Fruit fly (Drosophila melanogaster) whole organism, embryonic: ENCODE data around the gene Cdc5.

Experiments used
- CG11696 ChIP-seq: fragments of 200-800 bp; sonication (Bioruptor generic); IDR thresholded peaks from 2 replicates; pipeline ENCODE4 v1.3.6; 2022; ENCODE audit warnings: missing biosample characterization, missing genetic modification characterization
- CG14710 ChIP-seq: fragments of 200-800 bp; sonication (Bioruptor generic); optimal IDR thresholded peaks from 3 replicates; lab custom pipeline; 2019; ENCODE audit warnings: missing biosample characterization, mild to moderate bottlenecking, missing genetic modification characterization, moderate library complexity
- CG15073 ChIP-seq: fragments of 200-800 bp; sonication (Bioruptor generic); optimal IDR thresholded peaks from 2 replicates; lab custom pipeline; 2016; ENCODE audit warnings: missing biosample characterization, missing genetic modification characterization
- CG17359 ChIP-seq: fragments of 200-800 bp; sonication (Bioruptor generic); optimal IDR thresholded peaks from 3 replicates; lab custom pipeline; 2018; ENCODE audit warnings: missing biosample characterization, mild to moderate bottlenecking, missing genetic modification characterization, moderate library complexity
- CG2875 ChIP-seq: fragments of 200-800 bp; sonication (Bioruptor generic); optimal IDR thresholded peaks from 2 replicates; lab custom pipeline; 2017; ENCODE audit warnings: missing biosample characterization, mild to moderate bottlenecking, missing genetic modification characterization, missing genetic modification reagents
- CG30431 ChIP-seq: fragments of 200-800 bp; sonication (Bioruptor generic); optimal IDR thresholded peaks from 2 replicates; lab custom pipeline; 2017; ENCODE audit warnings: missing biosample characterization, missing genetic modification characterization
- CG31441 ChIP-seq: fragments of 200-800 bp; sonication (Bioruptor generic); IDR thresholded peaks from 2 replicates; pipeline ENCODE4 v1.3.6; 2022; ENCODE audit warnings: missing biosample characterization, missing genetic modification characterization
- CG32767 ChIP-seq: fragments of 200-800 bp; sonication (Bioruptor generic); IDR thresholded peaks from 2 replicates; pipeline ENCODE4 v1.3.6; 2022; ENCODE audit warnings: missing biosample characterization, missing genetic modification characterization
- CG4282 ChIP-seq: fragments of 200-800 bp; sonication (Bioruptor generic); optimal IDR thresholded peaks from 2 replicates; lab custom pipeline; 2016; ENCODE audit warnings: missing biosample characterization, missing genetic modification characterization
- CG6791 ChIP-seq: fragments of 200-800 bp; sonication (Bioruptor generic); IDR thresholded peaks from 3 replicates; pipeline ENCODE4 v1.3.6; 2022; ENCODE audit warnings: missing biosample characterization, missing genetic modification characterization; ENCODE audit not compliant: partially characterized antibody
- CG7786 ChIP-seq: fragments of 200-800 bp; sonication (Bioruptor generic); optimal IDR thresholded peaks from 2 replicates; lab custom pipeline; 2016; ENCODE audit warnings: missing biosample characterization, missing genetic modification characterization
- CG9727 ChIP-seq: fragments of 200-800 bp; sonication (Bioruptor generic); optimal IDR thresholded peaks from 3 replicates; lab custom pipeline; 2017; ENCODE audit warnings: missing biosample characterization, mild to moderate bottlenecking, missing genetic modification characterization
- CHES-1-like ChIP-seq: fragments of 200-800 bp; sonication (Bioruptor generic); optimal IDR thresholded peaks from 2 replicates; lab custom pipeline; 2016; ENCODE audit warnings: missing biosample characterization, missing genetic modification characterization
- Deaf1 ChIP-seq: fragments of 200-800 bp; optimal IDR thresholded peaks from 3 replicates; lab custom pipeline; 2019; ENCODE audit warnings: missing biosample characterization, mild to moderate bottlenecking, missing genetic modification characterization, moderate library complexity
- Dek ChIP-seq: fragments of 200-800 bp; sonication (Bioruptor generic); optimal IDR thresholded peaks from 3 replicates; lab custom pipeline; 2019; ENCODE audit warnings: missing biosample characterization, mild to moderate bottlenecking, missing genetic modification characterization, moderate library complexity
- Dref ChIP-seq: fragments of 200-800 bp; sonication (Bioruptor generic); IDR thresholded peaks from 2 replicates; pipeline ENCODE4 v1.3.6; 2022; ENCODE audit warnings: missing biosample characterization, missing genetic modification characterization
- E2f2 ChIP-seq: fragments of 200-800 bp; sonication (Bioruptor generic); IDR thresholded peaks from 2 replicates; pipeline ENCODE4 v1.3.6; 2022; ENCODE audit warnings: missing biosample characterization, missing genetic modification characterization
- Fer3 ChIP-seq: fragments of 200-800 bp; sonication (Bioruptor generic); optimal IDR thresholded peaks from 2 replicates; lab custom pipeline; 2018; ENCODE audit warnings: missing biosample characterization, mild to moderate bottlenecking, missing genetic modification characterization, moderate library complexity
- H2.0 ChIP-seq: fragments of 200-800 bp; sonication (Bioruptor generic); IDR thresholded peaks from 2 replicates; pipeline ENCODE4 v1.3.6; 2022; ENCODE audit warnings: missing biosample characterization, missing genetic modification characterization
- Hand ChIP-seq: fragments of 200-800 bp; sonication (Bioruptor generic); optimal IDR thresholded peaks from 2 replicates; lab custom pipeline; 2017; ENCODE audit warnings: mild to moderate bottlenecking, missing biosample characterization, missing genetic modification reagents, missing genetic modification characterization
- MTF-1 ChIP-seq: fragments of 200-800 bp; sonication (Bioruptor generic); optimal IDR thresholded peaks from 2 replicates; lab custom pipeline; 2018; ENCODE audit warnings: missing biosample characterization, mild to moderate bottlenecking, missing genetic modification characterization, borderline replicate concordance
- NFAT ChIP-seq: fragments of 200-800 bp; sonication (Bioruptor generic); IDR thresholded peaks from 2 replicates; pipeline ENCODE4 v1.3.6; 2022; ENCODE audit warnings: missing biosample characterization, missing genetic modification characterization
- Opbp ChIP-seq: fragments of 200-800 bp; sonication (Bioruptor generic); IDR thresholded peaks from 3 replicates; pipeline ENCODE4 v1.3.6; 2022; ENCODE audit warnings: missing biosample characterization, missing genetic modification characterization; ENCODE audit not compliant: partially characterized antibody
- crol ChIP-seq: fragments of 200-800 bp; sonication (Bioruptor generic); IDR thresholded peaks from 2 replicates; pipeline ENCODE4 v1.3.6; 2022; ENCODE audit warnings: missing biosample characterization, missing genetic modification characterization
- danr ChIP-seq: fragments of 200-800 bp; sonication (Bioruptor generic); IDR thresholded peaks from 2 replicates; pipeline ENCODE4 v1.3.6; 2022; ENCODE audit warnings: missing biosample characterization, missing genetic modification characterization
- eve ChIP-seq, 2 experiments: fragments of >200 bp; optimal IDR thresholded peaks; 2 replicates each; lab custom pipeline; 2017; ENCODE audit warnings: missing biosample characterization in 2 of 2, missing genetic modification characterization in 2 of 2
- ewg ChIP-seq: fragments of 200-800 bp; sonication (Bioruptor generic); optimal IDR thresholded peaks from 3 replicates; lab custom pipeline; 2017; ENCODE audit warnings: mild to moderate bottlenecking, missing biosample characterization, missing genetic modification reagents, missing genetic modification characterization
- ftz-f1 ChIP-seq: fragments of 200-800 bp; sonication (Bioruptor generic); optimal IDR thresholded peaks from 2 replicates; lab custom pipeline; 2016; ENCODE audit warnings: missing biosample characterization, missing genetic modification characterization
- gsb ChIP-seq: fragments of 200-800 bp; sonication (Bioruptor generic); IDR thresholded peaks from 2 replicates; pipeline ENCODE4 v1.3.6; 2022; ENCODE audit warnings: missing biosample characterization, missing genetic modification characterization
- hbn ChIP-seq: fragments of 200-800 bp; sonication (Bioruptor generic); IDR thresholded peaks from 2 replicates; pipeline ENCODE4 v1.3.6; 2022; ENCODE audit warnings: missing biosample characterization, missing genetic modification characterization; ENCODE audit not compliant: partially characterized antibody
- lov ChIP-seq, 2 experiments: fragments of 200-800 bp in 1 of 2; fragments of >200 bp in 1 of 2; sonication (Bioruptor generic) in 1 of 2; IDR thresholded peaks in 1 of 2; optimal IDR thresholded peaks in 1 of 2; 2 replicates in 1 of 2; 3 replicates in 1 of 2; pipeline versions ENCODE4 v1.3.6 to Lab custom; 2017 to 2022; ENCODE audit warnings: missing biosample characterization in 1 of 2, missing genetic modification characterization in 1 of 2
- odd ChIP-seq: fragments of 200-800 bp; sonication (Bioruptor generic); optimal IDR thresholded peaks from 2 replicates; lab custom pipeline; 2017; ENCODE audit warnings: missing biosample characterization, mild to moderate bottlenecking, missing genetic modification characterization
- onecut ChIP-seq: fragments of 200-800 bp; sonication (Bioruptor generic); IDR thresholded peaks from 2 replicates; pipeline ENCODE4 v1.3.6; 2022; ENCODE audit warnings: missing biosample characterization, missing genetic modification characterization
- pb ChIP-seq: fragments of 200-800 bp; sonication (Bioruptor generic); optimal IDR thresholded peaks from 3 replicates; lab custom pipeline; 2016; ENCODE audit warnings: missing biosample characterization, missing genetic modification characterization
- pfk ChIP-seq: fragments of 200-800 bp; sonication (Bioruptor generic); optimal IDR thresholded peaks from 2 replicates; lab custom pipeline; 2018; ENCODE audit warnings: missing biosample characterization, mild to moderate bottlenecking, missing genetic modification characterization, moderate library complexity
- prd ChIP-seq, 3 experiments: fragments of >200 bp in 2 of 3; fragments of 200-800 bp in 1 of 3; sonication (Bioruptor generic) in 1 of 3; optimal IDR thresholded peaks in 2 of 3; IDR thresholded peaks in 1 of 3; 2 replicates in 2 of 3; 3 replicates in 1 of 3; pipeline versions ENCODE4 v1.3.6 to Lab custom; 2017 to 2022; ENCODE audit warnings: missing biosample characterization in 1 of 3, missing genetic modification characterization in 1 of 3
- scrt ChIP-seq: fragments of 200-800 bp; sonication (Bioruptor generic); optimal IDR thresholded peaks from 2 replicates; lab custom pipeline; 2018; ENCODE audit warnings: missing biosample characterization, mild to moderate bottlenecking, missing genetic modification characterization, moderate library complexity
- sens-2 ChIP-seq: fragments of 200-800 bp; sonication (Bioruptor generic); IDR thresholded peaks from 2 replicates; pipeline ENCODE4 v1.3.6; 2022; ENCODE audit warnings: missing biosample characterization, missing genetic modification characterization
- slou ChIP-seq: fragments of 200-800 bp; sonication (Bioruptor generic); optimal IDR thresholded peaks from 3 replicates; lab custom pipeline; 2016; ENCODE audit warnings: missing biosample characterization, missing genetic modification characterization
- sna ChIP-seq: fragments of 200-800 bp; sonication (Bioruptor generic); IDR thresholded peaks from 2 replicates; pipeline ENCODE4 v1.3.6; 2022; ENCODE audit warnings: missing biosample characterization, missing genetic modification characterization; ENCODE audit not compliant: partially characterized antibody
- sqz ChIP-seq: fragments of 200-800 bp; sonication (Bioruptor generic); optimal IDR thresholded peaks from 3 replicates; lab custom pipeline; 2018; ENCODE audit warnings: missing biosample characterization, mild to moderate bottlenecking, missing genetic modification characterization
- tin ChIP-seq: fragments of 200-800 bp; sonication (Bioruptor generic); optimal IDR thresholded peaks from 3 replicates; lab custom pipeline; 2016; ENCODE audit warnings: missing biosample characterization, missing genetic modification characterization
- unc-4 ChIP-seq: fragments of 200-800 bp; sonication (Bioruptor generic); IDR thresholded peaks from 2 replicates; pipeline ENCODE4 v1.3.6; 2022; ENCODE audit warnings: missing biosample characterization, missing genetic modification characterization; ENCODE audit not compliant: partially characterized antibody
- vnd ChIP-seq: fragments of 200-800 bp; sonication (Bioruptor generic); IDR thresholded peaks from 3 replicates; pipeline ENCODE4 v1.3.6; 2022; ENCODE audit warnings: missing biosample characterization, missing genetic modification characterization; ENCODE audit not compliant: partially characterized antibody
- zfh1 ChIP-seq: fragments of 200-800 bp; sonication (Bioruptor generic); IDR thresholded peaks from 3 replicates; pipeline ENCODE4 v1.3.6; 2022; ENCODE audit warnings: missing biosample characterization, missing genetic modification characterization
- zfh2 ChIP-seq: fragments of 200-800 bp; sonication (Bioruptor generic); optimal IDR thresholded peaks from 2 replicates; lab custom pipeline; 2016; ENCODE audit warnings: missing biosample characterization, missing genetic modification characterization

Cdc5 gene

DNA sequence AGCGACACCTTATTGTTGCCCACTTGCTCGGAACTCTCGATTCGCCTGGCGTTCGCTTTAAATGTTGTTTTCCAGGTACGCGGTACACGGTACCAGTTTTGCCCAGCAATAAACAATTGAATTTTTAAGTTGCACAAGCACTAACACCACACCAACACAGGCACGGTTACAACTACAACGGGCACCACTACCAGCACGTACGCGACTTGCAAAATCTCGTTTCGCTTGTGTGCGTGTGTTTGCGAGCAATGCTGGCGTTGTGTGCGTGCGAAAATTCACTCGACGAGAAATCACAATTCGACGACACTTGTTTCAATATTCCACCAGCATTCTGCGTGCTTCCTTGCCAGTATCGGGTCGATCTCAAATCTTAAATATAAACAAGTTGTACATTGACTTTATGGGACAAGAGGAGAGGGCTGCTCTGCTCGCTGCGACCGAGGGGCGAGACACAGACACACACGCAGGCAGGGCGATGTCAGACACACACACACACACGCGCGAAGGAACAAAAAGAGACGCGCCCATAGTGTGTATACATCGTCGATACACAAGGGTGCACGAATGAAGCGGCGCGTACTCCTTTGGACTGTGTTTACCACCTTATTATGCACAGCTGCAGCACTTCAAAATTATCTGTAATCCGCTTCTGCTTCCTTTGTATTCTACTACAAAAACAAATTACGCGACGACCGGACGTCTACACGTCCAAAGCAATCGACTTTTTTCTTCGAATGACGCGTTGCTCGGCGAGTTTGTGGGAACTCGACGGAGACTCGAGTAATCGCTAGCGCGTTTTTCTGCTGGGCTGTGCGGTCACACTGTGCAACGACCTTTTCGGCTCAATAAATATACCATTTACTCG lies 41.8 kb downstream of the Cdc5 start, which contains the start of gene fwd:
fwd (minus strand) TSS at position 740 of the 865 bp plus-strand sequence.
- TF ChIP-seq Dref (GFP tag; lab: Robert Waterston, UW) (peak; percentile 49), gsb (GFP tag; lab: Robert Waterston, UW) (no peak), sna (GFP tag; lab: Robert Waterston, UW) (peak; percentile 24; the same call in 1 of the 2 replicates), unc-4 (GFP tag; lab: Robert Waterston, UW) (0 out of 2 replicates have a peak, but pooled peaks have one; percentile 20), ewg (GFP tag; lab: Kevin White, UChicago) (peak; percentile 59), lov (optimal IDR thresholded peaks at IDR 0.05; lab: Kevin White, UChicago) (no peak), lov (GFP tag; IDR thresholded peaks at IDR 0.05; lab: Robert Waterston, UW) (no peak), CG4282 (GFP tag; lab: Kevin White, UChicago) (peak; percentile 63), pfk (GFP tag; lab: Kevin White, UChicago) (peak; percentile 51), prd (optimal IDR thresholded peaks at IDR 0.05; lab: Kevin White, UChicago) (no peak), prd (GFP tag; IDR thresholded peaks at IDR 0.05; lab: Robert Waterston, UW) (0 out of 3 replicates have a peak, but pooled peaks have one; percentile 21), CG2875 (GFP tag; lab: Kevin White, UChicago) (peak; percentile 22), scrt (peak; percentile 63), pb (GFP tag; lab: Kevin White, UChicago) (peak; percentile 26), E2f2 (GFP tag; lab: Robert Waterston, UW) (0 out of 2 replicates have a peak, but pooled peaks have one; percentile 52), Deaf1 (peak; percentile 68), CG30431 (GFP tag; lab: Kevin White, UChicago) (no peak), CG7786 (GFP tag; lab: Kevin White, UChicago) (peak; percentile 1), zfh2 (GFP tag; lab: Kevin White, UChicago) (peak; percentile 3), sqz (GFP tag; lab: Kevin White, UChicago) (peak; percentile 66), zfh1 (GFP tag; lab: Robert Waterston, UW) (0 out of 3 replicates have a peak, but pooled peaks have one; percentile 12), CG9727 (GFP tag; lab: Kevin White, UChicago) (peak; percentile 54), tin (GFP tag; lab: Kevin White, UChicago) (no peak), crol (GFP tag; lab: Robert Waterston, UW) (peak; percentile 89), danr (GFP tag; lab: Robert Waterston, UW) (no peak), NFAT (0 out of 2 replicates have a peak, but pooled peaks have one; percentile 13), CG6791 (GFP tag; lab: Robert Waterston, UW) (peak; percentile 54; the same call in 1 of the 3 replicates), Fer3 (tag; lab: Kevin White, UChicago) (peak; percentile 8), sens-2 (GFP tag; lab: Robert Waterston, UW) (no peak), hbn (GFP tag; lab: Robert Waterston, UW) (0 out of 2 replicates have a peak, but pooled peaks have one; percentile 20), CG31441 (GFP tag; lab: Robert Waterston, UW) (peak; percentile 32; the same call in 1 of the 2 replicates), H2.0 (GFP tag; lab: Robert Waterston, UW) (no peak), Opbp (peak; percentile 56; the same call in 2 of the 3 replicates), MTF-1 (GFP tag; lab: Kevin White, UChicago) (no peak), onecut (peak; percentile 74), CHES-1-like (GFP tag; lab: Kevin White, UChicago) (peak; percentile 70), CG11696 (no peak), slou (GFP tag; lab: Kevin White, UChicago) (no peak), CG15073 (GFP tag; lab: Kevin White, UChicago) (no peak), odd (GFP tag; lab: Kevin White, UChicago) (peak; percentile 48), CG32767 (GFP tag; lab: Robert Waterston, UW) (peak; percentile 87), ftz-f1 (GFP tag; lab: Kevin White, UChicago) (peak; percentile 56), vnd (GFP tag; lab: Robert Waterston, UW) (0 out of 3 replicates have a peak, but pooled peaks have one; percentile 11), Hand (GFP tag; lab: Kevin White, UChicago) (peak; percentile 30), CG17359 (tag; lab: Kevin White, UChicago) (no peak), CG14710 (tag; lab: Kevin White, UChicago) (peak; percentile 91), Dek (tag; lab: Kevin White, UChicago) (peak; percentile 12), eve (GFP tag; optimal IDR thresholded peaks at IDR 0.05; lab: Kevin White, UChicago) (no peak)
